Fruit fly (Drosophila melanogaster): ENCODE data around the gene tna.

- TF ChIP-seq Dll (optimal IDR thresholded peaks at IDR 0.05) (no peak), pan (optimal IDR thresholded peaks at IDR 0.05) (no peak)
These were observed 47.2 kb downstream of the tna start, which contains the start of the genes CG6409 and galla-2 for dm6 chr3L:10882336-10883040.
